Fruit fly (Drosophila melanogaster): ENCODE data around the gene mge.

mge gene

dm6 chr3L:3952468-3952867 lies 42.7 kb upstream of the mge start, which contains the start of gene CG14984 (continued):
- TF ChIP-seq CG16779 (tag; optimal IDR thresholded peaks at IDR 0.05), result no peak
- TF ChIP-seq CG31627 (GFP tag; optimal IDR thresholded peaks at IDR 0.05), result peak; percentile 82
- TF ChIP-seq dac (GFP tag; optimal IDR thresholded peaks at IDR 0.05), result no peak
- peak; percentile 53 for TF ChIP-seq Blimp-1 (GFP tag; optimal IDR thresholded peaks at IDR 0.05)
- peak; percentile 42 for TF ChIP-seq CG1621 (tag; optimal IDR thresholded peaks at IDR 0.05)
- TF ChIP-seq Gug (GFP tag; IDR thresholded peaks at IDR 0.05), result peak; percentile 72
- no peak for TF ChIP-seq Lpt (GFP tag; optimal IDR thresholded peaks at IDR 0.05)
- peak; percentile 89 for TF ChIP-seq CG3032 (tag; optimal IDR thresholded peaks at IDR 0.05)
- TF ChIP-seq spab (GFP tag; optimal IDR thresholded peaks at IDR 0.05), result peak; percentile 85
- TF ChIP-seq acj6 (GFP tag; optimal IDR thresholded peaks at IDR 0.05), result peak; percentile 84
- peak; percentile 81 for TF ChIP-seq OdsH (GFP tag; optimal IDR thresholded peaks at IDR 0.05)
- peak; percentile 90 for TF ChIP-seq CG3919 (GFP tag; optimal IDR thresholded peaks at IDR 0.05)
- TF ChIP-seq fd85E (GFP tag; optimal IDR thresholded peaks at IDR 0.05), result peak; percentile 16
- no peak for TF ChIP-seq Eip93F (GFP tag; optimal IDR thresholded peaks at IDR 0.05)
- TF ChIP-seq cyc (GFP tag; optimal IDR thresholded peaks at IDR 0.05), result peak; percentile 88

dm6 chr3L:3951875-3952274 lies 42.1 kb upstream of the mge start:
- TF ChIP-seq CG34406 (GFP tag; optimal IDR thresholded peaks at IDR 0.05) (no peak), eg (GFP tag; IDR thresholded peaks at IDR 0.05) (no peak), CG8319 (GFP tag; optimal IDR thresholded peaks at IDR 0.05) (no peak), Sox14 (GFP tag; optimal IDR thresholded peaks at IDR 0.05) (no peak), vri (GFP tag; optimal IDR thresholded peaks at IDR 0.05) (no peak), CG11902 (GFP tag; optimal IDR thresholded peaks at IDR 0.05) (no peak), CG32006 (GFP tag; optimal IDR thresholded peaks at IDR 0.05) (no peak), pdm3 (GFP tag; optimal IDR thresholded peaks at IDR 0.05) (no peak), CG8119 (GFP tag; IDR thresholded peaks at IDR 0.05) (no peak), net (GFP tag; optimal IDR thresholded peaks at IDR 0.05) (no peak), CG6163 (GFP tag; IDR thresholded peaks at IDR 0.05) (peak; percentile 24; the same call in 1 of the 3 replicates), ss (GFP tag; optimal IDR thresholded peaks at IDR 0.05) (no peak), Eip78C (GFP tag) (peak; percentile 21), CG16779 (tag; optimal IDR thresholded peaks at IDR 0.05) (no peak)

- TF ChIP-seq CG16779 (tag; optimal IDR thresholded peaks at IDR 0.05) (no peak), dsx (GFP tag; optimal IDR thresholded peaks at IDR 0.05; ENCODE audit: poor library complexity, severe bottlenecking) (no peak), svp (GFP tag) (peak; percentile 37)
Measured at dm6 chr3L:3949205-3949604, 39.5 kb upstream of the mge start, which contains the start of gene CG14983. TSS of gene CG14983 (minus strand) at chr3L:3949305.

dm6 chr3L:3947301-3947941 lies 37.7 kb upstream of the mge start, which contains the start of gene CG10853:
TSS of gene CG10853 (plus strand) at chr3L:3947891.
- TF ChIP-seq dsx (GFP tag; optimal IDR thresholded peaks at IDR 0.05; ENCODE audit: poor library complexity, severe bottlenecking) (peak; percentile 14), CG10631 (GFP tag; optimal IDR thresholded peaks at IDR 0.05) (no peak), CG3032 (tag; optimal IDR thresholded peaks at IDR 0.05) (no peak), Ets21C (GFP tag; optimal IDR thresholded peaks at IDR 0.05) (no peak), CG3919 (GFP tag; optimal IDR thresholded peaks at IDR 0.05) (no peak)

- no peak for TF ChIP-seq spab (GFP tag; optimal IDR thresholded peaks at IDR 0.05)
- TF ChIP-seq Eip78C (GFP tag), result peak; percentile 69
- TF ChIP-seq svp (GFP tag), result peak; percentile 97
- TF ChIP-seq CG3919 (GFP tag; optimal IDR thresholded peaks at IDR 0.05), result no peak
- TF ChIP-seq eg (GFP tag; IDR thresholded peaks at IDR 0.05), result peak; percentile 25; the same call in 1 of the 3 replicates
- TF ChIP-seq vri (GFP tag; optimal IDR thresholded peaks at IDR 0.05), result peak; percentile 40
- peak; percentile 28 for TF ChIP-seq CG6854 (GFP tag; optimal IDR thresholded peaks at IDR 0.05)
- peak; percentile 20 for TF ChIP-seq esn (GFP tag; optimal IDR thresholded peaks at IDR 0.05)
Measured at dm6 chr3L:3942241-3943028, 32.7 kb upstream of the mge start, which contains the start of the genes CG10863 and CG14982. TSS of gene CG10863 (minus strand) at chr3L:3942465. TSS of gene CG14982 (plus strand) at chr3L:3942710.
